Worm (Caenorhabditis elegans) whole organism, young adult: Measurements from ENCODE around the gene F26C11.4.

Experiments
- Y67H2A.10 ChIP-seq: fragments of 200-800 bp; sonication (Bioruptor generic); conservative IDR thresholded peaks from 2 replicates; pipeline ENCODE4 v1.3.6; 2022; ENCODE audit warnings: missing genetic modification reagents, missing genetic modification characterization, missing compliant biosample characterization
- nhr-27 ChIP-seq: fragments of 200-800 bp; sonication (Bioruptor generic); optimal IDR thresholded peaks from 2 replicates; lab custom pipeline; 2018; ENCODE audit warnings: mild to moderate bottlenecking, missing genetic modification characterization, moderate library complexity, missing compliant biosample characterization
- nhr-80 ChIP-seq: sonication (generic microtip); optimal IDR thresholded peaks from 2 replicates; lab custom pipeline; 2016; ENCODE audit warnings: missing genetic modification characterization, missing compliant biosample characterization

DNA sequence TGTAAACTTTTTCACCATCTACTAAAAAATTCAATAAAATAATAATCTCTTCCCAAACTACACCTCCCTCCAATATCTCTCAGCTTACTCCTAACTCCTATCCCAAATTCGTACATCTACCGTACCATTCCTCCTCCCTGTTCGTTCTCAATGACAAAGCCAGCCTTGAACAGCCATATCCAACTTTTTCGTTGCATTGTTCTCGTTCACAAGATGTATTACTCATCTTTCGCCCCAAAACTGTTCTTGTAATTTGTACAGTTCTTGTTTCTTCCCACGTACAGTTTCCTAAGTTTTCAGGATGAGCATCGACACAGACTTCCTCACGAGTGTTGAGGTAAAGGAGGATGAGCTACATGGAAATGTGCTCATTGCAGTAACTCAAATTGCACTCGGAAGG is 38.8 kb upstream of the F26C11.4 start, which contains the start of gene egl-43:
- TF ChIP-seq nhr-27 (tag; lab: Kevin White, UChicago) (no peak), nhr-80 (tag; lab: Kevin White, UChicago) (no peak), Y67H2A.10 (no peak)
